Worm (Caenorhabditis elegans) whole organism, early embryonic: ENCODE results near the gene ZK856.7.

Experiments used
- B0310.2 ChIP-seq: sonication (generic microtip); optimal IDR thresholded peaks from 2 replicates; lab custom pipeline; 2016; ENCODE audit warnings: mild to moderate bottlenecking, missing genetic modification characterization, missing compliant biosample characterization
- F13C5.2 ChIP-seq: sonication (generic microtip); optimal IDR thresholded peaks from 2 replicates; lab custom pipeline; 2017; ENCODE audit warnings: mild to moderate bottlenecking, missing genetic modification characterization, inconsistent platforms, missing compliant biosample characterization
- aly-1 ChIP-seq: sonication (generic microtip); optimal IDR thresholded peaks from 2 replicates; lab custom pipeline; 2016; ENCODE audit warnings: missing genetic modification characterization, missing compliant biosample characterization
- ama-1 ChIP-seq: fragments of 150-350 bp; optimal IDR thresholded peaks from 2 replicates; lab custom pipeline; 2014
- ceh-13 ChIP-seq: fragments of 200-800 bp; sonication (Bioruptor generic); optimal IDR thresholded peaks from 2 replicates; lab custom pipeline; 2018; ENCODE audit warnings: mild to moderate bottlenecking, missing genetic modification characterization, missing compliant biosample characterization
- ceh-36 ChIP-seq: sonication (generic microtip); optimal IDR thresholded peaks from 2 replicates; lab custom pipeline; 2016; ENCODE audit warnings: missing genetic modification characterization, inconsistent platforms, missing compliant biosample characterization
- ets-7 ChIP-seq: sonication (generic microtip); optimal IDR thresholded peaks from 2 replicates; lab custom pipeline; 2016; ENCODE audit warnings: missing genotype, missing genetic modification characterization, missing compliant biosample characterization
- flt-1 ChIP-seq: fragments of 200-800 bp; sonication (Bioruptor generic); IDR thresholded peaks from 2 replicates; pipeline ENCODE4 v1.3.6; 2022; ENCODE audit warnings: missing genetic modification characterization, missing compliant biosample characterization
- hmbx-1 ChIP-seq: sonication (generic microtip); optimal IDR thresholded peaks from 2 replicates; lab custom pipeline; 2016; ENCODE audit warnings: mild to moderate bottlenecking, missing genetic modification characterization, missing compliant biosample characterization
- hmg-4 ChIP-seq: fragments of 200-800 bp; sonication (Bioruptor generic); optimal IDR thresholded peaks from 2 replicates; lab custom pipeline; 2018; ENCODE audit warnings: mild to moderate bottlenecking, missing genetic modification characterization, missing compliant biosample characterization
- hnd-1 ChIP-seq: sonication (generic microtip); optimal IDR thresholded peaks from 2 replicates; lab custom pipeline; 2016; ENCODE audit warnings: missing genetic modification characterization, missing compliant biosample characterization
- pes-1 ChIP-seq: fragments of 200-800 bp; sonication (Bioruptor generic); IDR thresholded peaks from 2 replicates; pipeline ENCODE4 v1.3.6; 2022; ENCODE audit warnings: missing genetic modification reagents, missing genetic modification characterization, missing compliant biosample characterization
- scrt-1 ChIP-seq: fragments of 200-800 bp; sonication (Bioruptor generic); IDR thresholded peaks from 2 replicates; pipeline ENCODE4 v1.3.6; 2022; ENCODE audit warnings: missing genetic modification characterization, missing compliant biosample characterization
- sea-1 ChIP-seq: fragments of 200-800 bp; sonication (Bioruptor generic); conservative IDR thresholded peaks from 2 replicates; pipeline ENCODE4 v1.3.6; 2022; ENCODE audit warnings: missing genetic modification characterization, missing compliant biosample characterization
- tbx-11 ChIP-seq: fragments of 200-800 bp; sonication (Bioruptor generic); IDR thresholded peaks from 2 replicates; pipeline ENCODE4 v1.3.6; 2022; ENCODE audit warnings: missing genetic modification characterization, missing compliant biosample characterization
- tbx-37 ChIP-seq: fragments of 200-800 bp; sonication (Bioruptor generic); conservative IDR thresholded peaks from 2 replicates; pipeline ENCODE4 v1.3.6; 2022; ENCODE audit warnings: missing genetic modification reagents, missing genetic modification characterization, missing compliant biosample characterization
- tra-4 ChIP-seq: sonication (generic microtip); optimal IDR thresholded peaks from 2 replicates; lab custom pipeline; 2017; ENCODE audit warnings: missing genetic modification characterization, missing compliant biosample characterization

Gene ZK856.7

ce11 chrV:10224619-10225018 is 22.7 kb downstream of the ZK856.7 start:
- TF ChIP-seq ets-7 (tag; lab: Kevin White, UChicago) (no peak), flt-1 (GFP tag; lab: Robert Waterston, UW) (no peak), hmg-4 (GFP tag; lab: Kevin White, UChicago) (no peak), sea-1 (GFP tag; lab: Robert Waterston, UW) (no peak), ceh-36 (tag; lab: Kevin White, UChicago) (no peak), tra-4 (tag; lab: Kevin White, UChicago) (no peak), F13C5.2 (no peak), tbx-11 (GFP tag; lab: Robert Waterston, UW) (no peak), B0310.2 (tag; lab: Kevin White, UChicago) (no peak), hnd-1 (no peak), pes-1 (GFP tag; lab: Robert Waterston, UW) (no peak), ceh-13 (GFP tag; lab: Kevin White, UChicago) (no peak), hmbx-1 (no peak), scrt-1 (GFP tag; lab: Robert Waterston, UW) (no peak), tbx-37 (GFP tag; lab: Robert Waterston, UW) (no peak), ama-1 (lab: Kevin White, UChicago) (no peak), aly-1 (no peak)

ce11 chrV:10225610-10226009 is 23.7 kb downstream of the ZK856.7 start, which contains the start of gene daf-36:
Gene daf-36, minus strand, starts transcription at chrV:10225710.
- no peak for TF ChIP-seq tbx-37 (GFP tag; lab: Robert Waterston, UW)
- no peak for TF ChIP-seq scrt-1 (GFP tag; lab: Robert Waterston, UW)
- no peak for TF ChIP-seq F13C5.2
- no peak for TF ChIP-seq hnd-1
- TF ChIP-seq hmg-4 (GFP tag; lab: Kevin White, UChicago) = no peak
- TF ChIP-seq aly-1 = no peak
- no peak for TF ChIP-seq tbx-11 (GFP tag; lab: Robert Waterston, UW)
- TF ChIP-seq ama-1 (lab: Kevin White, UChicago) = no peak
- no peak for TF ChIP-seq B0310.2 (tag; lab: Kevin White, UChicago)
- TF ChIP-seq ceh-13 (GFP tag; lab: Kevin White, UChicago) = no peak
- TF ChIP-seq ets-7 (tag; lab: Kevin White, UChicago) = no peak
- TF ChIP-seq flt-1 (GFP tag; lab: Robert Waterston, UW) = no peak
- TF ChIP-seq ceh-36 (tag; lab: Kevin White, UChicago) = no peak
- no peak for TF ChIP-seq hmbx-1

ce11 chrV:10227333-10227732 is 25.4 kb downstream of the ZK856.7 start, which contains the start of gene ttr-19:
Gene ttr-19, minus strand, starts transcription at chrV:10227433.
- no peak for TF ChIP-seq F13C5.2
- TF ChIP-seq B0310.2 (tag; lab: Kevin White, UChicago) = no peak
- TF ChIP-seq hmbx-1 = no peak
- TF ChIP-seq hmg-4 (GFP tag; lab: Kevin White, UChicago) = no peak
- TF ChIP-seq tbx-37 (GFP tag; lab: Robert Waterston, UW) = no peak
- no peak for TF ChIP-seq ceh-13 (GFP tag; lab: Kevin White, UChicago)
- TF ChIP-seq sea-1 (GFP tag; lab: Robert Waterston, UW) = no peak
- TF ChIP-seq ets-7 (tag; lab: Kevin White, UChicago) = no peak
- TF ChIP-seq pes-1 (GFP tag; lab: Robert Waterston, UW) = no peak
- TF ChIP-seq tra-4 (tag; lab: Kevin White, UChicago) = no peak
- no peak for TF ChIP-seq tbx-11 (GFP tag; lab: Robert Waterston, UW)
- no peak for TF ChIP-seq flt-1 (GFP tag; lab: Robert Waterston, UW)
- TF ChIP-seq scrt-1 (GFP tag; lab: Robert Waterston, UW) = no peak
- no peak for TF ChIP-seq ama-1 (lab: Kevin White, UChicago)

ce11 chrV:10228360-10228759 is 26.5 kb downstream of the ZK856.7 start, which contains the start of gene fipr-4:
Gene fipr-4, minus strand, starts transcription at chrV:10228460.
- no peak for TF ChIP-seq B0310.2 (tag; lab: Kevin White, UChicago)
- TF ChIP-seq ets-7 (tag; lab: Kevin White, UChicago) = no peak
- TF ChIP-seq ama-1 (lab: Kevin White, UChicago) = no peak

ce11 chrV:10229222-10229879 is 27.5 kb downstream of the ZK856.7 start, which contains the start of the genes pyt-1 and fipr-7:
Gene pyt-1, minus strand, starts transcription at chrV:10229322.
Gene fipr-7, plus strand, starts transcription at chrV:10229829.
- no peak for TF ChIP-seq hmg-4 (GFP tag; lab: Kevin White, UChicago)
- no peak for TF ChIP-seq tra-4 (tag; lab: Kevin White, UChicago)
- TF ChIP-seq ceh-13 (GFP tag; lab: Kevin White, UChicago) = no peak
- no peak for TF ChIP-seq tbx-37 (GFP tag; lab: Robert Waterston, UW)
- no peak for TF ChIP-seq ama-1 (lab: Kevin White, UChicago)
- no peak for TF ChIP-seq pes-1 (GFP tag; lab: Robert Waterston, UW)
- no peak for TF ChIP-seq flt-1 (GFP tag; lab: Robert Waterston, UW)
- TF ChIP-seq hmbx-1 = no peak
- TF ChIP-seq scrt-1 (GFP tag; lab: Robert Waterston, UW) = no peak
- TF ChIP-seq B0310.2 (tag; lab: Kevin White, UChicago) = no peak
- no peak for TF ChIP-seq sea-1 (GFP tag; lab: Robert Waterston, UW)
- TF ChIP-seq tbx-11 (GFP tag; lab: Robert Waterston, UW) = no peak
- no peak for TF ChIP-seq aly-1
- no peak for TF ChIP-seq ceh-36 (tag; lab: Kevin White, UChicago)
- no peak for TF ChIP-seq ets-7 (tag; lab: Kevin White, UChicago)
- no peak for TF ChIP-seq F13C5.2
- TF ChIP-seq hnd-1 = no peak

- TF ChIP-seq ama-1 (lab: Kevin White, UChicago) = no peak
- TF ChIP-seq aly-1 = no peak
- no peak for TF ChIP-seq B0310.2 (tag; lab: Kevin White, UChicago)
- TF ChIP-seq ets-7 (tag; lab: Kevin White, UChicago) = no peak
- no peak for TF ChIP-seq hnd-1
- no peak for TF ChIP-seq tbx-37 (GFP tag; lab: Robert Waterston, UW)
- TF ChIP-seq scrt-1 (GFP tag; lab: Robert Waterston, UW) = no peak
- no peak for TF ChIP-seq tbx-11 (GFP tag; lab: Robert Waterston, UW)
- no peak for TF ChIP-seq F13C5.2
- no peak for TF ChIP-seq tra-4 (tag; lab: Kevin White, UChicago)
- TF ChIP-seq pes-1 (GFP tag; lab: Robert Waterston, UW) = no peak
- TF ChIP-seq hmbx-1 = no peak
- no peak for TF ChIP-seq ceh-36 (tag; lab: Kevin White, UChicago)
- no peak for TF ChIP-seq sea-1 (GFP tag; lab: Robert Waterston, UW)
- TF ChIP-seq hmg-4 (GFP tag; lab: Kevin White, UChicago) = no peak
- no peak for TF ChIP-seq ceh-13 (GFP tag; lab: Kevin White, UChicago)
- no peak for TF ChIP-seq flt-1 (GFP tag; lab: Robert Waterston, UW)
Measured at ce11 chrV:10230932-10231331, 29.0 kb downstream of the ZK856.7 start, which contains the start of gene fipr-6. Gene fipr-6, plus strand, starts transcription at chrV:10231232.
